Worm (Caenorhabditis elegans): ENCODE results near the gene ccf-1.
A peak's percentile ranks its signal among the peaks of the same experiment; 100 is the strongest.

ccf-1 gene

ce11 chrIII:11935948-11936280 lies 15.9 kb upstream of the ccf-1 start (continued):
- TF ChIP-seq pha-4 (GFP tag; IDR thresholded peaks at IDR 0.05) = no peak
- no peak for TF ChIP-seq pha-4 (tag; optimal IDR thresholded peaks at IDR 0.05)
- TF ChIP-seq vab-7 (GFP tag; IDR thresholded peaks at IDR 0.05) = 0 out of 2 replicates have a peak, but pooled peaks have one; percentile 33
- TF ChIP-seq F44E2.7 (GFP tag; IDR thresholded peaks at IDR 0.05) = no peak
- no peak for TF ChIP-seq daf-16 (GFP tag; optimal IDR thresholded peaks at IDR 0.05)
- no peak for TF ChIP-seq daf-16 (tag; optimal IDR thresholded peaks at IDR 0.05)
- TF ChIP-seq lin-38 (GFP tag; IDR thresholded peaks at IDR 0.05) = no peak; the same call in 1 of the 2 replicates
- peak; percentile 41; the same call in 1 of the 2 replicates for TF ChIP-seq hmg-1.1 (GFP tag; IDR thresholded peaks at IDR 0.05)
- TF ChIP-seq nhr-48 (tag; optimal IDR thresholded peaks at IDR 0.05) = no peak
- no peak for TF ChIP-seq fos-1 (tag; optimal IDR thresholded peaks at IDR 0.05)
- TF ChIP-seq R02D3.7 (tag; optimal IDR thresholded peaks at IDR 0.05) = no peak
- peak; percentile 18 for TF ChIP-seq dpl-1 (GFP tag; optimal IDR thresholded peaks at IDR 0.05)
- TF ChIP-seq daf-12 (tag; optimal IDR thresholded peaks at IDR 0.05) = no peak
- TF ChIP-seq ZK546.5 (tag; optimal IDR thresholded peaks at IDR 0.05) = no peak
- peak; percentile 6 for TF ChIP-seq F37D6.2 (tag; optimal IDR thresholded peaks at IDR 0.05)
- TF ChIP-seq fkh-10 (GFP tag; optimal IDR thresholded peaks at IDR 0.05) = no peak
- no peak for TF ChIP-seq mxl-3 (GFP tag; optimal IDR thresholded peaks at IDR 0.05)

DNA sequence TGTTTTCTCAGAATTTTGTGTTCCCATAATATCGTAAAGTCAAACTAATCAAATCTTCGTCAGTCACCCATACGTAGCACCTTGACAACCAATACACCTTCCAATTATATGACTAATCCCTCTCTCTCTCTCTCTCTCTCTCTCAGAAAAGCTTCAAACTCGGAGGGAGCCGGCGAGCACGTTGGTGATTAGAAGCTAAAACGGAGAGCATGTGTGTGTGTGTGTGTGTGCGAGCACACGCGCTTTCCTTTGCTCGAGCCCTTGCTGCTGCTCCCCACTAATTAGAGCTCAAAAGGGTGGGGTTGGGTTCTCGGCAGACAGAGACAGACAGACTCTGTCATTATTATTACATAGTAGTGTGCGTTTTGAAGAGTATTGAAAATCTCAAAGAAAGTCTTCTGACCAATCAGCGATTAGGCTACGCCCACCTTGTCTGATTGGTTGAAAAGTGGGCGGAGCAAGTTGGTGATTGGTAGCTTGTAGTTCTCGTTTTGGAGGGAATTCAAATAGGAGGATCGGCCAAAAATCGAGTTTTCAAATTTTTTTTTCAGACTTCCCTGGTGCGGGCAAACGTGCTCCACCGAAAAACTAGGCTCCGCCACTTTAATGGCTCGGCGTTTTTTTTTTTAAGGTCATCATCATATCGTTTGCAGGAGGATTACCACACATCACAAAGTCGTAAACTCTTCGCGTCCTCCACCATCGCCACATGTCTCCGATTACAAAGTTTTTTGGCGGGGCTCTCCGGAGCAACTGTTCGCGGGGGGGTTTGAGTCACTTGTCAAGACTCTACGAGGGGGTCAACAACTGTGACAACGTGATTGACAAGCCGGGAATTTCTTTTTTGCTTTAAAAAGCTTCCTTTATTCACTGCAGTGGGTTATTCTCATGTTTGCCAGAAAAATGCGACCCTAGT lies 15.3 kb upstream of the ccf-1 start:
- no peak for TF ChIP-seq sdz-12 (GFP tag; optimal IDR thresholded peaks at IDR 0.05)
- no peak for TF ChIP-seq ama-1 (optimal IDR thresholded peaks at IDR 0.05)
- no peak for TF ChIP-seq zag-1 (tag; optimal IDR thresholded peaks at IDR 0.05)
- no peak for TF ChIP-seq pha-4 (GFP tag; IDR thresholded peaks at IDR 0.05)
- TF ChIP-seq pha-4 (tag; optimal IDR thresholded peaks at IDR 0.05) = no peak
- TF ChIP-seq hlh-11 (tag; optimal IDR thresholded peaks at IDR 0.05) = peak; percentile 37
- TF ChIP-seq rbr-2 (tag; optimal IDR thresholded peaks at IDR 0.05) = no peak
- TF ChIP-seq ceh-82 (tag; optimal IDR thresholded peaks at IDR 0.05) = no peak
- no peak for TF ChIP-seq aha-1 (tag)
- no peak for TF ChIP-seq D1046.2 (GFP tag; IDR thresholded peaks at IDR 0.05)
- TF ChIP-seq tag-97 (GFP tag; IDR thresholded peaks at IDR 0.05) = no peak
- 0 out of 2 replicates have a peak, but pooled peaks have one; percentile 11 for TF ChIP-seq dmd-8 (GFP tag; IDR thresholded peaks at IDR 0.05)
- TF ChIP-seq daf-19 (GFP tag; conservative IDR thresholded peaks at IDR 0.05) = no peak
- TF ChIP-seq unc-130 (GFP tag; optimal IDR thresholded peaks at IDR 0.05) = no peak
- peak; percentile 29 for TF ChIP-seq hlh-30 (tag; optimal IDR thresholded peaks at IDR 0.05; ENCODE audit: insufficient read depth)
- TF ChIP-seq aly-2 (tag; optimal IDR thresholded peaks at IDR 0.05) = no peak
- TF ChIP-seq T20F7.1 (GFP tag; optimal IDR thresholded peaks at IDR 0.05) = no peak
- no peak for TF ChIP-seq madf-9 (GFP tag; conservative IDR thresholded peaks at IDR 0.05)
- peak in 1 of 2 experiments; percentile 1 for TF ChIP-seq daf-16 (GFP tag; optimal IDR thresholded peaks at IDR 0.05)
- TF ChIP-seq daf-16 (tag; optimal IDR thresholded peaks at IDR 0.05) = no peak
- TF ChIP-seq php-3 (GFP tag; IDR thresholded peaks at IDR 0.05) = no peak
- no peak for TF ChIP-seq mxl-2 (GFP tag; conservative IDR thresholded peaks at IDR 0.05)
- no peak for TF ChIP-seq mdl-1 (tag; optimal IDR thresholded peaks at IDR 0.05)
- TF ChIP-seq pqm-1 (tag; optimal IDR thresholded peaks at IDR 0.05) = no peak
- no peak for TF ChIP-seq ceh-44 (GFP tag; IDR thresholded peaks at IDR 0.05)
- no peak for TF ChIP-seq T26A8.4 (GFP tag; IDR thresholded peaks at IDR 0.05)
- no peak for TF ChIP-seq dve-1 (tag; optimal IDR thresholded peaks at IDR 0.05; ENCODE audit: insufficient read depth)
- TF ChIP-seq mxl-3 (GFP tag; optimal IDR thresholded peaks at IDR 0.05) = peak; percentile 68
- TF ChIP-seq mdt-29 (GFP tag; IDR thresholded peaks at IDR 0.05) = no peak
- TF ChIP-seq spr-3 (GFP tag; optimal IDR thresholded peaks at IDR 0.05) = no peak
- no peak for TF ChIP-seq nhr-6 (tag; optimal IDR thresholded peaks at IDR 0.05)
- no peak for TF ChIP-seq lin-29 (GFP tag; IDR thresholded peaks at IDR 0.05)
- peak in 1 of 2 experiments; percentile 96 for TF ChIP-seq unc-62 (GFP tag; optimal IDR thresholded peaks at IDR 0.05 in 1 of 2)
- TF ChIP-seq unc-62 (tag; optimal IDR thresholded peaks at IDR 0.05) = no peak
- peak in 1 of 2 experiments; percentile 18 for TF ChIP-seq lsy-2 (tag; optimal IDR thresholded peaks at IDR 0.05)
- no peak for TF ChIP-seq spr-1 (tag; optimal IDR thresholded peaks at IDR 0.05)
- TF ChIP-seq F10B5.3 (tag; optimal IDR thresholded peaks at IDR 0.05) = no peak
- TF ChIP-seq zip-2 (tag; optimal IDR thresholded peaks at IDR 0.05) = no peak

Measured in whole organism, L4 larva.